Fruit fly (Drosophila melanogaster) whole organism, adult: Measurements from ENCODE around the gene CG4972.

Experiments
- CG11617 ChIP-seq: fragments of 200-800 bp; sonication (Bioruptor generic); optimal IDR thresholded peaks from 2 replicates; lab custom pipeline; 2017; ENCODE audit warnings: mild to moderate bottlenecking, missing biosample characterization, missing genetic modification reagents, missing genetic modification characterization
- CG14711 ChIP-seq: fragments of 200-800 bp; sonication (Bioruptor generic); optimal IDR thresholded peaks from 2 replicates; lab custom pipeline; 2018; ENCODE audit warnings: missing biosample characterization, mild to moderate bottlenecking, missing genetic modification characterization, moderate library complexity
- CG1620 ChIP-seq: fragments of 200-800 bp; sonication (Bioruptor generic); optimal IDR thresholded peaks from 2 replicates; lab custom pipeline; 2016; ENCODE audit warnings: missing biosample characterization, missing genetic modification characterization
- CG33017 ChIP-seq: fragments of 200-800 bp; sonication (Bioruptor generic); optimal IDR thresholded peaks from 2 replicates; lab custom pipeline; 2018; ENCODE audit warnings: missing biosample characterization, mild to moderate bottlenecking, missing genetic modification characterization, moderate library complexity
- CG5204 ChIP-seq: fragments of 200-800 bp; sonication (Bioruptor generic); optimal IDR thresholded peaks from 2 replicates; lab custom pipeline; 2016; ENCODE audit warnings: missing biosample characterization, missing genetic modification characterization
- CG7101 ChIP-seq: fragments of 200-800 bp; sonication (Bioruptor generic); optimal IDR thresholded peaks from 2 replicates; lab custom pipeline; 2018; ENCODE audit warnings: missing biosample characterization, mild to moderate bottlenecking, missing genetic modification characterization, moderate library complexity
- Clk ChIP-seq: fragments of 200-800 bp; sonication (Bioruptor generic); optimal IDR thresholded peaks from 2 replicates; lab custom pipeline; 2017; ENCODE audit warnings: missing biosample characterization, missing genetic modification characterization
- Crg-1 ChIP-seq: fragments of 200-800 bp; sonication (Bioruptor generic); optimal IDR thresholded peaks from 2 replicates; lab custom pipeline; 2016; ENCODE audit warnings: missing biosample characterization, missing genetic modification characterization
- Hr96 ChIP-seq: fragments of 200-800 bp; sonication (Bioruptor generic); optimal IDR thresholded peaks from 2 replicates; lab custom pipeline; 2016; ENCODE audit warnings: missing biosample characterization, missing genetic modification characterization
- Mnt ChIP-seq: fragments of 200-800 bp; sonication (Bioruptor generic); optimal IDR thresholded peaks from 2 replicates; lab custom pipeline; 2016; ENCODE audit warnings: missing biosample characterization, mild to moderate bottlenecking, missing genetic modification characterization
- bab1 ChIP-seq: fragments of 200-800 bp; sonication (Bioruptor generic); optimal IDR thresholded peaks from 3 replicates; lab custom pipeline; 2019; ENCODE audit warnings: missing biosample characterization, mild to moderate bottlenecking, missing genetic modification characterization, moderate library complexity
- cic ChIP-seq: fragments of 200-800 bp; sonication (Bioruptor generic); optimal IDR thresholded peaks from 2 replicates; lab custom pipeline; 2017; ENCODE audit warnings: missing biosample characterization, mild to moderate bottlenecking, missing genetic modification characterization, moderate library complexity
- cnc ChIP-seq, 2 experiments: fragments of >200 bp; optimal IDR thresholded peaks; 2 replicates each; lab custom pipeline; 2017
- kay ChIP-seq: fragments of 200-800 bp; sonication (Bioruptor generic); peaks from one replicate; lab custom pipeline; 2016; ENCODE audit warnings: missing biosample characterization, missing genetic modification characterization, borderline replicate concordance
- ovo ChIP-seq: fragments of 200-800 bp; sonication (Bioruptor generic); optimal IDR thresholded peaks from 2 replicates; lab custom pipeline; 2016; ENCODE audit warnings: missing biosample characterization, missing genetic modification characterization
- pad ChIP-seq: fragments of 200-800 bp; sonication (Bioruptor generic); optimal IDR thresholded peaks from 3 replicates; lab custom pipeline; 2017; ENCODE audit warnings: missing biosample characterization, missing genetic modification characterization, mild to moderate bottlenecking, moderate library complexity, missing genetic modification reagents
- tj ChIP-seq: fragments of 200-800 bp; sonication (Bioruptor generic); optimal IDR thresholded peaks from 3 replicates; lab custom pipeline; 2017; ENCODE audit warnings: missing biosample characterization, mild to moderate bottlenecking, missing genetic modification characterization, moderate library complexity
- toe ChIP-seq: fragments of 200-800 bp; sonication (Bioruptor generic); optimal IDR thresholded peaks from 2 replicates; lab custom pipeline; 2016; ENCODE audit warnings: missing biosample characterization, missing genetic modification characterization

CG4972 gene

dm6 chr2L:10356508-10356907 lies 41.9 kb downstream of the CG4972 start, which contains the start of the genes CtsL4 and ClpP:
TSS of gene CtsL4 (minus strand) at chr2L:10356597.
TSS of gene ClpP (plus strand) at chr2L:10356795.
- TF ChIP-seq CG1620 (GFP tag; lab: Kevin White, UChicago) (peak; percentile 6), CG7101 (tag; lab: Kevin White, UChicago) (peak; percentile 36), CG14711 (no peak), tj (GFP tag; lab: Kevin White, UChicago) (peak; percentile 72), pad (GFP tag; lab: Kevin White, UChicago) (no peak), Hr96 (GFP tag; lab: Kevin White, UChicago) (no peak), Mnt (GFP tag; lab: Kevin White, UChicago) (no peak), CG11617 (GFP tag; lab: Kevin White, UChicago) (peak; percentile 35)

DNA sequence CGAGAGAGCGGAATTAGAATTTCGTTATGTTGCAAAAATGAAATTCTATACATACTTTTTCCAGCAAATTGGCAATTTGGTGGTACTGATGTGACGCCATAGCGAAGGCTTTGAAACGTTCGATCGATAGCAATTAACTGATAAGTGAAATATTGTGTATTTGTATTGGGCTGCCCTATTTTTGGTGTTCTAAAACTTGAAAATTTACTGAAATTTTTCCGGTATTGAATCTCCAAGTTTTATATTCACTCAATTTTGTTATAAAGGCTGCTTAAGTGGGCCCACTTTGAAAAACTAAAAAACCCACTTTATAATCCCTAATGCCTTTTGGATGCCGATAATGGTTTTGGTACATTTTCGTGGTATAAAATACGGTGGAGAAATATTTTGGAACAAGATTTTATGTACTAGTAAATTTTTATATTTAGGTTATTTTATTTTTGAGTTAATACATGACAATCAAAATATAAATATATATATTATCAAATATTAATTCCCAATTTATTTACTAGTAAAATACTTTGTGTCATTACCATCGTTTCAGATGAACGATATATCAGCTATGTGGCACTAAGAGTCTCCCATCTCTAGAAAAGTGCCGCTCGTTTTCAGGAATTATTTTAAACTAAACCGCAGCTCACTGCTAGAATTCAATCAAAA lies 47.9 kb downstream of the CG4972 start, which contains the start of the genes Cand1 and pim:
Gene Cand1, minus strand, starts transcription at position 300 of the 660 bp plus-strand sequence.
Gene pim, plus strand, starts transcription at position 582 of the 660 bp plus-strand sequence.
- TF ChIP-seq cnc (optimal IDR thresholded peaks at IDR 0.05; lab: Kevin White, UChicago) = no peak
- TF ChIP-seq CG7101 (tag; lab: Kevin White, UChicago) = peak; percentile 50
- TF ChIP-seq Hr96 (GFP tag; lab: Kevin White, UChicago) = no peak

DNA sequence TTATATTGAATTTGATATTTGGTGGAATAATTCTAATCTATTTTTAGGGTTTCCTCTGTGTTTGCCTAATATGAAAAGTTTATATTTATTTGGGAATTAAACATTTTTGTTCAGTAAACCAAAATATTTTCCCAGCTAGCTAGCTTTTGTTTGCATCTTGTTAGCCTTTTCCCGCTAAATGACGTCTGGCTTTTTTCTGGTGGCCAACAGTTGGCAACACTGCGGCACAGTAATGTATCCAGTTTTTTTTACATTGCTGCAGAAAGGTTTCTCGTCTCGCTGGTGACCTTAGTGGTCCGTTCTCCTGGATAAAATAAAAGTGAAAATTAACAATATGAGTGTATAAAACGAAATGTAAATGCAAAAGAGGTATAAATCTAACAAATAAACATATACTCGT lies 49.6 kb downstream of the CG4972 start, which contains the start of gene lft:
Gene lft, plus strand, starts transcription at position 243 of the 400 bp plus-strand sequence.
- TF ChIP-seq bab1 (GFP tag; lab: Kevin White, UChicago) (no peak), cic (GFP tag; lab: Kevin White, UChicago) (no peak), Crg-1 (GFP tag; lab: Kevin White, UChicago) (no peak), CG11617 (GFP tag; lab: Kevin White, UChicago) (no peak), CG33017 (tag; lab: Kevin White, UChicago) (no peak), CG1620 (GFP tag; lab: Kevin White, UChicago) (no peak), ovo (GFP tag; lab: Kevin White, UChicago) (no peak), kay (no peak), Clk (GFP tag; lab: Kevin White, UChicago) (no peak), CG5204 (GFP tag; lab: Kevin White, UChicago) (no peak), Hr96 (GFP tag; lab: Kevin White, UChicago) (no peak), cnc (optimal IDR thresholded peaks at IDR 0.05; lab: Kevin White, UChicago) (no peak), tj (GFP tag; lab: Kevin White, UChicago) (no peak)

DNA sequence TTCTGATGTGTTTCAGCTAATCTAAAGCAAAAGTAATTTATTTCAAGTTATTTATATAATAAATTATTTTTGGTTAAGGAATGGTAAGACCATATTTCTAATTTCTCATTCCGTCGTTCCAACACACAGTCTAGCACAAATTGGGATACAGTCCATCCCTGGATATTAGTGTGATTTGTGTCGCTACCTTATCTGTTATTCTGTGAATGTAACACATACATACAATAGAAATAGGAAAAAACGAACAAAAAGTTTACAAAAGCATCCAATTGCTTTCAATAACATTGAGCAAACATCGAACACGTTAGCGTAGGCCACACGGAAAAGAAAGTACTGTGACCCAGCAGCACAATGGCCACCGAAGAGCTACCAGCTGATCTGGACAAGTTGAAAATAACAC lies 51.9 kb downstream of the CG4972 start, which contains the start of gene CG5056:
Gene CG5056, plus strand, starts transcription at position 168 of the 400 bp plus-strand sequence.
- TF ChIP-seq ovo (GFP tag; lab: Kevin White, UChicago) (no peak), bab1 (GFP tag; lab: Kevin White, UChicago) (peak; percentile 69), CG14711 (peak; percentile 37), toe (GFP tag; lab: Kevin White, UChicago) (no peak), CG33017 (tag; lab: Kevin White, UChicago) (peak; percentile 10), Crg-1 (GFP tag; lab: Kevin White, UChicago) (peak; percentile 12)
